Fruit fly (Drosophila melanogaster) whole organism, pupa: Measurements from ENCODE around the gene sty.

Experiments
- CG13204 ChIP-seq: fragments of 200-800 bp; sonication (Bioruptor generic); optimal IDR thresholded peaks from 2 replicates; lab custom pipeline; 2018; ENCODE audit warnings: missing biosample characterization, mild to moderate bottlenecking, missing genetic modification characterization, moderate library complexity
- CG8159 ChIP-seq: fragments of 200-800 bp; sonication (Bioruptor generic); optimal IDR thresholded peaks from 3 replicates; lab custom pipeline; 2018; ENCODE audit warnings: missing biosample characterization, mild to moderate bottlenecking, missing genetic modification characterization, moderate library complexity
- fd96Ca ChIP-seq: fragments of 200-800 bp; sonication (Bioruptor generic); IDR thresholded peaks from 3 replicates; pipeline ENCODE4 v1.3.6; 2022; ENCODE audit warnings: missing biosample characterization, missing genetic modification characterization
- gl ChIP-seq: fragments of 200-800 bp; sonication (Bioruptor generic); optimal IDR thresholded peaks from 2 replicates; lab custom pipeline; 2018; ENCODE audit warnings: missing biosample characterization, mild to moderate bottlenecking, missing genetic modification characterization
- rn ChIP-seq: fragments of 200-800 bp; sonication (Bioruptor generic); IDR thresholded peaks from 2 replicates; pipeline ENCODE4 v1.3.6; 2022; ENCODE audit warnings: missing biosample characterization, missing genetic modification characterization

dm6 chr3L:3351814-3352359, 72.8 kb downstream of the sty start:
- TF ChIP-seq CG13204 = no peak
- no peak for TF ChIP-seq CG8159 (tag; lab: Kevin White, UChicago)
- TF ChIP-seq rn (GFP tag; lab: Robert Waterston, UW) = no peak
- no peak for TF ChIP-seq fd96Ca (GFP tag; lab: Robert Waterston, UW)
- no peak for TF ChIP-seq gl
